Worm (Caenorhabditis elegans) whole organism, L2 larva: Measurements from ENCODE around the gene Y40H4A.2.
A peak's percentile ranks its signal among the peaks of the same experiment; 100 is the strongest.

ENCODE experiments used
- F13H6.1 ChIP-seq: sonication (generic microtip); optimal IDR thresholded peaks from 2 replicates; lab custom pipeline; 2016; ENCODE audit warnings: missing genetic modification characterization, missing compliant biosample characterization
- R02D3.7 ChIP-seq: fragments of 150-350 bp; optimal IDR thresholded peaks from 2 replicates; lab custom pipeline; 2014; ENCODE audit warnings: missing biosample characterization, missing genetic modification characterization
- Y55F3AM.14 ChIP-seq: fragments of 200-800 bp; sonication (Bioruptor generic); optimal IDR thresholded peaks from 2 replicates; lab custom pipeline; 2018; ENCODE audit warnings: mild to moderate bottlenecking, missing genetic modification characterization, missing compliant biosample characterization
- ZK546.5 ChIP-seq: sonication (generic microtip); optimal IDR thresholded peaks from 2 replicates; lab custom pipeline; 2017; ENCODE audit warnings: missing biosample characterization, missing genetic modification characterization
- alr-1 ChIP-seq: fragments of 150-350 bp; optimal IDR thresholded peaks from 2 replicates; lab custom pipeline; 2014; ENCODE audit warnings: missing biosample characterization, missing genetic modification characterization
- aly-2 ChIP-seq: fragments of 150-350 bp; optimal IDR thresholded peaks from 2 replicates; lab custom pipeline; 2014; ENCODE audit warnings: missing biosample characterization, missing genetic modification characterization
- ceh-16 ChIP-seq: fragments of 150-350 bp; optimal IDR thresholded peaks from 2 replicates; lab custom pipeline; 2014; ENCODE audit warnings: missing biosample characterization, missing genetic modification characterization
- ceh-82 ChIP-seq: fragments of 150-350 bp; optimal IDR thresholded peaks from 2 replicates; lab custom pipeline; 2014; ENCODE audit warnings: missing biosample characterization, missing genetic modification characterization
- crh-2 ChIP-seq: sonication (generic microtip); optimal IDR thresholded peaks from 2 replicates; lab custom pipeline; 2017; ENCODE audit warnings: missing biosample characterization, missing genetic modification characterization
- dmd-4 ChIP-seq: sonication (generic microtip); optimal IDR thresholded peaks from 2 replicates; lab custom pipeline; 2017; ENCODE audit warnings: missing biosample characterization, missing genetic modification characterization
- egl-27 ChIP-seq: sonication (generic microtip); optimal IDR thresholded peaks from 3 replicates; lab custom pipeline; 2017; ENCODE audit warnings: missing biosample characterization, missing genetic modification reagents, missing genetic modification characterization
- elt-1 ChIP-seq: fragments of 150-350 bp; optimal IDR thresholded peaks from 2 replicates; lab custom pipeline; 2014; ENCODE audit warnings: missing biosample characterization, missing genetic modification characterization
- fos-1 ChIP-seq: fragments of 150-350 bp; optimal IDR thresholded peaks from 2 replicates; lab custom pipeline; 2014; ENCODE audit warnings: missing biosample characterization, missing genetic modification characterization
- lin-11 ChIP-seq: fragments of 150-350 bp; sonication (generic microtip); optimal IDR thresholded peaks from 2 replicates; lab custom pipeline; 2014; ENCODE audit warnings: missing biosample characterization, missing genetic modification characterization, inconsistent platforms, mixed read lengths
- lin-13 ChIP-seq: fragments of 150-350 bp; optimal IDR thresholded peaks from 2 replicates; lab custom pipeline; 2014; ENCODE audit warnings: missing biosample characterization, missing genetic modification reagents, missing genetic modification characterization
- lsy-2 ChIP-seq, 2 experiments: fragments of 150-350 bp in 1 of 2; sonication (generic microtip) in 1 of 2; optimal IDR thresholded peaks; 2 replicates each; lab custom pipeline; 2014 to 2017; ENCODE audit warnings: missing biosample characterization in 2 of 2, missing genetic modification characterization in 2 of 2
- mbf-1 ChIP-seq: sonication (generic microtip); optimal IDR thresholded peaks from 2 replicates; lab custom pipeline; 2017; ENCODE audit warnings: missing biosample characterization, missing genetic modification characterization
- mdl-1 ChIP-seq, 2 experiments: fragments of 150-350 bp in 1 of 2; sonication (generic microtip) in 1 of 2; optimal IDR thresholded peaks; 2 replicates each; lab custom pipeline; 2017; ENCODE audit warnings: missing biosample characterization in 2 of 2, missing genetic modification characterization in 2 of 2
- nhr-10 ChIP-seq: sonication (generic microtip); optimal IDR thresholded peaks from 2 replicates; lab custom pipeline; 2017; ENCODE audit warnings: missing biosample characterization, missing genetic modification characterization
- nhr-21 ChIP-seq: fragments of 150-350 bp; optimal IDR thresholded peaks from 2 replicates; lab custom pipeline; 2014; ENCODE audit warnings: missing biosample characterization, missing genetic modification characterization
- nhr-23 ChIP-seq: fragments of 150-350 bp; optimal IDR thresholded peaks from 2 replicates; lab custom pipeline; 2014; ENCODE audit warnings: missing biosample characterization, missing genetic modification reagents, missing genetic modification characterization
- nhr-237 ChIP-seq: fragments of 150-350 bp; optimal IDR thresholded peaks from 2 replicates; lab custom pipeline; 2014; ENCODE audit warnings: missing biosample characterization, missing genetic modification characterization
- nhr-25 ChIP-seq: fragments of 150-350 bp; sonication (generic microtip); optimal IDR thresholded peaks from 3 replicates; lab custom pipeline; 2014; ENCODE audit warnings: missing biosample characterization, missing genetic modification characterization
- nhr-6 ChIP-seq: fragments of 150-350 bp; optimal IDR thresholded peaks from 2 replicates; lab custom pipeline; 2014; ENCODE audit warnings: missing biosample characterization, missing genetic modification characterization
- nhr-77 ChIP-seq: fragments of 150-350 bp; optimal IDR thresholded peaks from 2 replicates; lab custom pipeline; 2014; ENCODE audit warnings: missing biosample characterization, missing genetic modification characterization
- sem-4 ChIP-seq: fragments of 150-350 bp; optimal IDR thresholded peaks from 2 replicates; lab custom pipeline; 2014; ENCODE audit warnings: missing biosample characterization, missing genetic modification reagents, missing genetic modification characterization
- sma-3 ChIP-seq: sonication (generic microtip); optimal IDR thresholded peaks from 2 replicates; lab custom pipeline; 2016; ENCODE audit warnings: missing genetic modification reagents, missing genetic modification characterization, missing compliant biosample characterization
- snpc-4 ChIP-seq: fragments of 150-350 bp; optimal IDR thresholded peaks from 2 replicates; lab custom pipeline; 2014; ENCODE audit warnings: missing biosample characterization, missing genetic modification characterization
- unc-39 ChIP-seq: fragments of 150-350 bp; optimal IDR thresholded peaks from 2 replicates; lab custom pipeline; 2014; ENCODE audit warnings: missing biosample characterization, missing genetic modification characterization
- unc-55 ChIP-seq: fragments of 150-350 bp; sonication (generic microtip); optimal IDR thresholded peaks from 3 replicates; lab custom pipeline; 2014; ENCODE audit warnings: missing biosample characterization, missing genetic modification reagents, missing genetic modification characterization
- unc-62 ChIP-seq: fragments of 150-350 bp; optimal IDR thresholded peaks from 2 replicates; lab custom pipeline; 2014; ENCODE audit warnings: missing biosample characterization, missing genetic modification reagents, missing genetic modification characterization
- zag-1 ChIP-seq: fragments of 150-350 bp; optimal IDR thresholded peaks from 2 replicates; lab custom pipeline; 2014; ENCODE audit warnings: missing biosample characterization, missing genetic modification characterization
- ztf-1 ChIP-seq: fragments of 200-800 bp; sonication (Bioruptor generic); conservative IDR thresholded peaks from 2 replicates; pipeline ENCODE4 v1.3.6; 2022; ENCODE audit warnings: missing genetic modification characterization, missing compliant biosample characterization
- ztf-11 ChIP-seq: sonication (generic microtip); optimal IDR thresholded peaks from 2 replicates; lab custom pipeline; 2017; ENCODE audit warnings: missing biosample characterization, missing genetic modification characterization
- ztf-4 ChIP-seq: fragments of 150-350 bp; optimal IDR thresholded peaks from 2 replicates; lab custom pipeline; 2014; ENCODE audit warnings: missing biosample characterization, missing genetic modification characterization

The Y40H4A.2 gene

DNA sequence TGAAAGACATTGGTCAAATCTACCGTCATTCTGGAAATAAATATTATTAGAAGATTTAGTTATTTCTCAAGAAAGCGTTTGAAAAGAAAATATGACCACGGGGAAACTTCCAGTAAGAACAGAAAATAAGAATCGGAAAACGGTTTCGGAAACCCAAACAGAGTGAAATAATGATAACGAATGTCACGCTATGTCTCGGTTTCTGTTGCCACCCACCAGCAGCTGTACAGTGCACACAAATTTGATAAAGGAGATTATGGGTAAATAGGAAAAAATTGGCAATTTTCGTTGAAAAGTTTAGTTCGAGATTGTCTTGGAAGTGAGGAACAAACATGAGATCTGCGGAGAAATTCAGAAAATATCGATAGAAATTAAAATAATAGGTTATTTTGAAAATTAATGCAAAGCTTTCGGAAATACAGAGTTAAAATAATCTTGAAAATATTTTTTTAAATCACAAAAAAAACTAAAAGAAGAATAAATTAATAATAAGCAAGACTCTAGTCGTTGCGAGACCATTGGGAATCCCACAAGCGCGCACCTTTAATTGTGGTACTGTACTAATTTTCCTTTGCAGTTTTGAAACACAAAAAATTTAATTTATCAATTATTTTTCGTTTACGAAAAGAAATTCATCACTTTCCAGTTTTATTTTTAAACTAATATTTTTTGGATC lies 11.9 kb upstream of the Y40H4A.2 start, which contains the start of gene pes-9:
Gene pes-9, minus strand, starts transcription at position 30 of the 676 bp plus-strand sequence.
- TF ChIP-seq crh-2 (tag; lab: Kevin White, UChicago) (peak; percentile 29), fos-1 (tag; lab: Kevin White, UChicago) (peak; percentile 27), ceh-16 (tag; lab: Kevin White, UChicago) (no peak)
- TF ChIP-seq, all 48 proteins: peak for 2

DNA sequence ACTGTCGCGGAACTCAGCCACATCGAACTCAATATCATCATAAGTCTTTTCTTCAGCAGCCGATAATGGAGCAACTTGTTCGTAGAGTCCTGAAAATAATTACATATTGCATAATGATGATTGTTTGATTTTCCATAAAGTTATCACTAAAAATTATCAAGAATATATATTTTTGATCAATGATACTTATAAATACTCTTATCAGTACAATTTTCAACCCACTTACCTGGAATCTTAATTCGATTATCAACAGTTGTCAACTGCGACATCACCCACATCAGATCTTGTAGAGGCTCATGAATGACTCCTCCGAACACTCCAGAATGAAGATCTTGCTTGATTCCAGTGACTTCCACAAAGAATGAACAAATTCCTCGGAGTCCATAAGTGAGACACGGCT lies 10.7 kb upstream of the Y40H4A.2 start:
- no peak for TF ChIP-seq ceh-16 (tag; lab: Kevin White, UChicago)
- TF ChIP-seq fos-1 (tag; lab: Kevin White, UChicago) = peak; percentile 53

DNA sequence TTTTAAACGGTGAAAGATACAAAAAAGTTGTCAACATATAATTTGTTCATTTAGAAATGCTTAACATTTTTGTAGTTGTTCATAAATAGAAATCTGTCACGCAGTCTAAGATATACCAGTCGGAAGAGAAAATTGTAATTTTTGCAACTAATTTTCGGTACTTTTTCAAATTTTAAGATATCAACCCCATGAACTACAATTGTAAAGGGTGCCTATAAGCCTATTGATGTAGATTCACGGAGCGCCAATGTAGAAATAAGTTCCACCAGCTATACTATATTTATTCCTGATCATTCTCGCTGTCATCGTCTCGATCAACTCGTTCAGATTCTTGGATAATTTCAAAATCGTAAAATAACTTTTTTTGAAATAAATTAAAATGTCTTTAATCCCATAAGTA lies 9.7 kb upstream of the Y40H4A.2 start:
- no peak for TF ChIP-seq ceh-82 (tag; lab: Kevin White, UChicago)
- no peak for TF ChIP-seq ZK546.5 (tag; lab: Kevin White, UChicago)
- TF ChIP-seq nhr-77 (tag; lab: Kevin White, UChicago) = no peak

DNA sequence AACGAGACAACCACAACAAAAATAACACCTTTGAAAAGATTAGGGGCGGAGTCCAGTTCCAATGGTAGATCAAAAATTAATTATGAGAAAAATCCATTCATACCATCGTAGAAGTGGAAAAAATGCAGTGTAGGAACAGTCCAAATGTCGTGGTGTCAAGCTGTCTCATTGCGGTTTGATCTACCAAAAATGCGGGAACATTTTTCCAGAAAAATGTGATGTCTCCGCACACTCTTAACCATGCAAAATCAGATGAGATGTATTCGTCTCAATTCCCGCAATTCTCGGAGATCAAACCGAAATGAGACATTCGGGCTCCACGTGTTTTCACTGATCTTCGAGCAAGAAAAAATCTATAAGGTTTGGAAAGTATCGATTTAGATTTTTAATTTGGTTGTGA lies 8.9 kb upstream of the Y40H4A.2 start:
- TF ChIP-seq mdl-1 (tag; optimal IDR thresholded peaks at IDR 0.05; lab: Kevin White, UChicago) = no peak
- TF ChIP-seq lin-13 (GFP tag; lab: Kevin White, UChicago) = no peak
- no peak for TF ChIP-seq aly-2
- no peak for TF ChIP-seq ztf-4 (tag; lab: Kevin White, UChicago)
- TF ChIP-seq zag-1 = no peak
- no peak for TF ChIP-seq nhr-21 (tag; lab: Kevin White, UChicago)
- no peak for TF ChIP-seq nhr-237
- no peak for TF ChIP-seq F13H6.1 (tag; lab: Kevin White, UChicago)
- TF ChIP-seq unc-55 = no peak
- TF ChIP-seq dmd-4 (tag; lab: Kevin White, UChicago) = no peak
- no peak for TF ChIP-seq nhr-77 (tag; lab: Kevin White, UChicago)
- TF ChIP-seq nhr-6 (tag; lab: Kevin White, UChicago) = no peak
- no peak for TF ChIP-seq ztf-11 (tag; lab: Kevin White, UChicago)
- no peak for TF ChIP-seq ztf-1
- no peak for TF ChIP-seq lsy-2 (tag; optimal IDR thresholded peaks at IDR 0.05; lab: Kevin White, UChicago)
- no peak for TF ChIP-seq Y55F3AM.14 (GFP tag; lab: Kevin White, UChicago)
- TF ChIP-seq lin-11 = no peak
- TF ChIP-seq alr-1 (tag; lab: Kevin White, UChicago) = no peak

DNA sequence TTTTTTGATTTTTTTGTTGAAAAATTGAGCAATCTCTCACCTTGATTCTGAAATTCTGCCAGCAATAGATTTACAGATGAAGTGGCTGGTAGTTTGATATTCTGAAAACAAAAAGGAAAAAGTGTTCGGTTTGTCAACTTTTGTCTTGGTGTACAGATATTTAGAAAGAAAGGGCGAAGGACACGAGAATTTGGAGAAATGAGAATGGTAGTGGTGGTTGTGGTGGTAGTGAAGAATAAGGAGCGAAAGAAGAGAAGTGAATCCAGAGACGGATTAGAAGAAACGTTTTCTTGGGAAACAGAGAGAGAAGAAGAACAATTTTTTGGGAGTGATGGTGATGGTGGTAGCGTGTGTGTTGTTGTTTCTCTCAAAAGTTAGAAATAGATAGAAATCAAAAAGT lies 5.6 kb downstream of the Y40H4A.2 start, which contains the start of gene gar-3:
Gene gar-3, minus strand, starts transcription at position 101 of the 400 bp plus-strand sequence.
- TF ChIP-seq unc-55 = peak; percentile 45
- TF ChIP-seq nhr-25 (tag; lab: Kevin White, UChicago) = no peak

DNA sequence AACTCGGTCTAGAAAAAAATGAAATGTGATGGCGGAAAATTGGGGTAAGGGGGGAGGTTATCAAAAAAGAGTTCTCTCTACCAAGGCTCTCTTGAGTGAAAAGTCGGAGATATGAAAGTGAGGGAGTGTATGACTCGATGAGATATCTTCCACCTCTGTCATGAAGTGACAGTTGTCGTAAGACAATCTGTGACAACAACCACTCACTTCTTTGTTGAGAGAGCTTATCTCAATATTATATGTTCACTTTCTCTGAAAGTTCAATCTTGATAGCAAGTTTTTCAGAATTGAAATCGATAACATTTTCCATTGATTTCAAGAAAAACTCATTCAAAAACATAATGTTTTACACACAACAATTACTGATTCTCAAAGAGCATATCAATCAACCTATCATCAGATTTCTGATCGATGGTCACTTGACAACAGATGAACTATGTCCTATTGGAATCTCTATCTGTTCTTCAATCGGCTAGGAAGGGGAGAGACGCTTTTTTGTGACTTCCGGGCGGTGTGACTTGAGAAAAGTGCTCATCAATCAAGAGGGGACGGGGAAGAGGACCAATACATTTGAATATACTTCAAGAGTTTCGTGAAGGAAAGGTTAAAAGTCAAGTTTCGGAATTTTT lies 8.4 kb downstream of the Y40H4A.2 start:
- no peak for TF ChIP-seq crh-2 (tag; lab: Kevin White, UChicago)
- peak in 1 of 2 experiments; percentile 8 for TF ChIP-seq lsy-2 (tag; optimal IDR thresholded peaks at IDR 0.05; lab: Kevin White, UChicago)
- peak; percentile 44 for TF ChIP-seq F13H6.1 (tag; lab: Kevin White, UChicago)

DNA sequence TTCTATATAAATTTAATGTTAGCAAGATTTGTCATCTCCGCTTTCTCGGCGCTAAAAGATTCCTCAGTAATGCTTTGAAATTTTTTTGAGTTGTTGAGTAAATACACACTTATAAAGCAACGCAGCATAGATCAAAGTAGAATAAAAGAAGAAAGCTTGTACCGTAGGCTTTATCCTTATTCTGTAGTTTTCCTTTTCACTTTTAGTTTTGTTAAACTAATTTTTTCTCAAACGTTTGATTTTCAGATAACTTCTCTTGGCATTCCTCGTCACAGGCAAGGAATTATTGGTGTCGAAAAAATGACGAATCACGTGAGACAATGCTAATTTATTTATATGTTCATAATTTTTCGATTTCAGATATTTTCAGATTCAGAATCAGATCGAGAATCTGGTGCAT lies 22.7 kb downstream of the Y40H4A.2 start, which contains the start of gene C53A5.11:
Gene C53A5.11, plus strand, starts transcription at position 301 of the 400 bp plus-strand sequence.
- TF ChIP-seq mdl-1 (tag; optimal IDR thresholded peaks at IDR 0.05; lab: Kevin White, UChicago) (no peak), R02D3.7 (tag; lab: Kevin White, UChicago) (no peak), nhr-10 (tag; lab: Kevin White, UChicago) (no peak)
- TF ChIP-seq, all 48 proteins: peak for 0

DNA sequence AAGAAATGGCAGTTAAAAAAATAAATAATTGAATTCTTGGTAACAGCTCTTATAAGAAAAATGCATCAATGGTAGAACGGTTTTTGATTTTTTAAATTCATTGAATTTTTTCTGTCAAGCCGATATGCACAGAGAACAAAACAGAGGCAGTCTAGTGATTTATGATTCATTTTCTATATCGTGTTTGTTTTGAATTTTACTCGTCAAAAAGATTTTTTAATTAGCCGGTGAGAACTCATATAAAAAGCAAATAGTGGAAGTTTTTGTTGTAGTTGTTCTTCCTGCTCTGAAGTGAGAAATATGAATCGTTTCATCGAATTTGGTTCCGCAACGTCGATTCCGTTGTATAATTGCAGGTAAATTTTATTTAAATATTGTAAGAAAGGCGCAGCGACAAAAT lies 25.9 kb downstream of the Y40H4A.2 start, which contains the start of gene srt-32:
Gene srt-32, plus strand, starts transcription at position 301 of the 400 bp plus-strand sequence.
- TF ChIP-seq crh-2 (tag; lab: Kevin White, UChicago) (no peak), dmd-4 (tag; lab: Kevin White, UChicago) (no peak), sma-3 (no peak), unc-39 (tag; lab: Kevin White, UChicago) (no peak), nhr-21 (tag; lab: Kevin White, UChicago) (no peak), elt-1 (tag; lab: Kevin White, UChicago) (no peak), Y55F3AM.14 (GFP tag; lab: Kevin White, UChicago) (no peak), nhr-23 (tag; lab: Kevin White, UChicago) (no peak), nhr-237 (no peak), F13H6.1 (tag; lab: Kevin White, UChicago) (no peak), alr-1 (tag; lab: Kevin White, UChicago) (no peak), sem-4 (tag; lab: Kevin White, UChicago) (no peak), unc-62 (GFP tag; lab: Kevin White, UChicago) (no peak), snpc-4 (no peak), unc-55 (no peak), mbf-1 (tag; lab: Kevin White, UChicago) (no peak), egl-27 (tag; lab: Kevin White, UChicago) (no peak)
